Fruit fly (Drosophila melanogaster): ENCODE results near the gene AIF.

Gene AIF

dm6 chr2L:2179366-2179765 is 27.8 kb downstream of the AIF start (continued):
- TF ChIP-seq CG4820 (GFP tag; optimal IDR thresholded peaks at IDR 0.05) (peak; percentile 61), CG8765 (GFP tag; IDR thresholded peaks at IDR 0.05) (0 out of 2 replicates have a peak, but pooled peaks have one; percentile 6), usp (GFP tag; optimal IDR thresholded peaks at IDR 0.05) (no peak), CG7556 (GFP tag; optimal IDR thresholded peaks at IDR 0.05) (peak; percentile 32), Opbp (GFP tag; IDR thresholded peaks at IDR 0.05; ENCODE audit: partially characterized antibody) (no peak), ttk (GFP tag; IDR thresholded peaks at IDR 0.05) (peak; percentile 44), D19B (GFP tag; optimal IDR thresholded peaks at IDR 0.05) (peak; percentile 97), CG17186 (GFP tag; optimal IDR thresholded peaks at IDR 0.05) (no peak), Hsf (GFP tag; optimal IDR thresholded peaks at IDR 0.05) (peak; percentile 71), Doc2 (GFP tag; IDR thresholded peaks at IDR 0.05) (0 out of 2 replicates have a peak, but pooled peaks have one; percentile 23), Fer3 (tag; optimal IDR thresholded peaks at IDR 0.05) (peak; percentile 80), CG10654 (GFP tag; optimal IDR thresholded peaks at IDR 0.05) (peak; percentile 51), CrebB (tag; optimal IDR thresholded peaks at IDR 0.05) (peak; percentile 75), gro (GFP tag; optimal IDR thresholded peaks at IDR 0.05) (peak; percentile 90), CG12071 (GFP tag; optimal IDR thresholded peaks at IDR 0.05) (peak; percentile 83), CG7271 (tag; optimal IDR thresholded peaks at IDR 0.05) (no peak), CG30020 (tag; optimal IDR thresholded peaks at IDR 0.05) (no peak), CG2202 (tag; optimal IDR thresholded peaks at IDR 0.05) (no peak), CG7745 (tag; optimal IDR thresholded peaks at IDR 0.05) (no peak), CG42726 (GFP tag; IDR thresholded peaks at IDR 0.05; ENCODE audit: partially characterized antibody) (no peak), CG4730 (GFP tag; IDR thresholded peaks at IDR 0.05) (peak; percentile 55; the same call in 1 of the 2 replicates), NFAT (GFP tag; IDR thresholded peaks at IDR 0.05) (peak; percentile 34; the same call in 1 of the 2 replicates), dysf (GFP tag; IDR thresholded peaks at IDR 0.05) (peak; percentile 86), sim (GFP tag; IDR thresholded peaks at IDR 0.05) (no peak), wor (GFP tag; IDR thresholded peaks at IDR 0.05) (peak; percentile 62), vnd (GFP tag; IDR thresholded peaks at IDR 0.05; ENCODE audit: partially characterized antibody) (no peak), CG10267 (tag; optimal IDR thresholded peaks at IDR 0.05) (no peak), Six4 (GFP tag; optimal IDR thresholded peaks at IDR 0.05) (peak; percentile 19), CG9609 (GFP tag; optimal IDR thresholded peaks at IDR 0.05) (peak; percentile 82), CG3281 (GFP tag; optimal IDR thresholded peaks at IDR 0.05) (peak; percentile 60), fd102C (GFP tag; optimal IDR thresholded peaks at IDR 0.05) (no peak), Hr78 (GFP tag; optimal IDR thresholded peaks at IDR 0.05) (no peak), CG5180 (GFP tag; optimal IDR thresholded peaks at IDR 0.05) (peak; percentile 38), CG12769 (tag; optimal IDR thresholded peaks at IDR 0.05) (peak; percentile 83), fru (optimal IDR thresholded peaks at IDR 0.05) (no peak), CG6791 (GFP tag; IDR thresholded peaks at IDR 0.05; ENCODE audit: partially characterized antibody) (no peak), chinmo (GFP tag; IDR thresholded peaks at IDR 0.05; ENCODE audit: partially characterized antibody) (no peak; the same call in 3 of the 4 replicates), esg (GFP tag; conservative IDR thresholded peaks at IDR 0.05) (peak; percentile 59; the same call in 1 of the 2 replicates), CG30403 (GFP tag; optimal IDR thresholded peaks at IDR 0.05) (peak; percentile 72), Neu2 (GFP tag; optimal IDR thresholded peaks at IDR 0.05; ENCODE audit: borderline replicate concordance) (no peak), CG7963 (GFP tag; IDR thresholded peaks at IDR 0.05; ENCODE audit: partially characterized antibody) (no peak), Ravus (GFP tag; IDR thresholded peaks at IDR 0.05) (peak; percentile 34; the same call in 1 of the 2 replicates), CG17385 (GFP tag; optimal IDR thresholded peaks at IDR 0.05) (peak; percentile 54), CG6765 (GFP tag; optimal IDR thresholded peaks at IDR 0.05) (peak; percentile 58), cas (GFP tag; IDR thresholded peaks at IDR 0.05) (peak; percentile 33; the same call in 1 of the 2 replicates), gt (GFP tag; IDR thresholded peaks at IDR 0.05) (0 out of 2 replicates have a peak, but pooled peaks have one; percentile 20), Sin3A (optimal IDR thresholded peaks at IDR 0.05) (no peak), slp2 (GFP tag; optimal IDR thresholded peaks at IDR 0.05) (peak; percentile 75), CG32772 (GFP tag; IDR thresholded peaks at IDR 0.05) (peak; percentile 66), h (optimal IDR thresholded peaks at IDR 0.05) (no peak), Max (GFP tag; optimal IDR thresholded peaks at IDR 0.05) (peak; percentile 7)
